Fruit fly (Drosophila melanogaster) whole organism, larva: ENCODE data around the gene CG18649.
A peak's percentile ranks its signal among the peaks of the same experiment; 100 is the strongest.

ENCODE experiments used
- noc ChIP-seq: fragments of 200-800 bp; sonication (Bioruptor generic); optimal IDR thresholded peaks from 3 replicates; lab custom pipeline; 2019; ENCODE audit warnings: missing biosample characterization, mild to moderate bottlenecking, missing genetic modification characterization, moderate library complexity

The CG18649 gene

DNA sequence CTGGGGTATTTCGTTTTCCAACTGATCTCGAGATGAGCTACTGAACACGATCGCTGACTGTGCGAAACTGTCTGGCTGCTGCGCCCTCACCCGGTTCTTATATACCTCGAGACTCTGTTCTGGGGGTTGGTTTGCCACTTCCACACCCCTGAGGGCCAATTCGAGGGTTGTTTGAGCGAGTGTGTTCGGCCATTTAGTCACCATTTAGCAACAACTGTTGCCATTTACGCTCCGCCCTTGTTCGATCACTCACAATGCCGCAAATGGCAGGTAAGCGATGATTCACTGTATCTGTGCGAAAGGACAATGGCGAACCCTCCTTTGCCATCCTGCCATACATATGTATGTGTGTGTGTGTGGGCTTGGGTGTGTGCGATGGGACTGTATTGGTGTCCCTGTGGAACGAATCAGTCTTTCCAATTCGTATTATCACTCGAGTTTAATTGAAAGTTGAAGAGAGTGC, 10.0 kb downstream of the CG18649 start, which contains the start of gene ind:
Gene ind, minus strand, starts transcription at position 51 of the 463 bp plus-strand sequence.
- no peak for TF ChIP-seq noc (tag; lab: Kevin White, UChicago)

DNA sequence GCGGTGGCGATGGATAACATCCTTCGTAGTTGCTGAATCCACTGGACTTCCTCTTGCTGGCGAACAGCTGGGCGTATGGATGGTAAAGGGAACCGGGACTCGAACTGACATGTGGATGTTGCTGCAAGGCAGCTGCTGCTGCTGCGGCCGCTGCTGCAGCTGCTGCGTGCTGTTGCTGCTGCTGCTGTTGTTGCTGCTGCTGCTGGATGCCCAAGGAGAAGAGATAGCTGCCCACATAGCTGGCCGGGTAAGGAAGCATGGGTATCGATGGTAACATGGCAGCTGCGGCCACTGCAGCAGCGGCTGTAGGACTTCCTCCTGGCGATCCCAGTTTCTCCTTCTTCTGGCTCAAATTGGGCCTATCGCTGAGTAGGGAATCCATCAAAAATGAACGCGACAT, 10.5 kb downstream of the CG18649 start:
- TF ChIP-seq noc (tag; lab: Kevin White, UChicago), result no peak

DNA sequence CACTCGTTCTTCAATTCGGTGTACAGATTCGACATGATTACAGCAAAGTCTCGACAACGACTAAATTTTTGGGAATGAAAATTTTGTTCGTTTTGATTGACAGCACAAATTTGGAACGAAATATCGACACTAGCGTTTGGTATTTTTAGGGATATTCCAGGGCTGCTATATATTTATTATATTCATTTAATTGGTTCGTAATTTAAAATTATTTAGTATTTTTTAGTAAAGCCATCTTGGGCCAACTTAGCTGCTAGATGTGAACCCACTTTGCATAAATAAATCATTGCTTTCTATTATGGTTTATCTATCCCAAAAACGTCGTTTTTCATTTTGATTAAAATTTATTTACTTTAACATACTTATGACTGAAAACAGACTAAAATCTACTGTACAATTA, 11.5 kb downstream of the CG18649 start, which contains the start of gene Rpn12R:
Gene Rpn12R, minus strand, starts transcription at position 101 of the 400 bp plus-strand sequence.
- no peak for TF ChIP-seq noc (tag; lab: Kevin White, UChicago)

DNA sequence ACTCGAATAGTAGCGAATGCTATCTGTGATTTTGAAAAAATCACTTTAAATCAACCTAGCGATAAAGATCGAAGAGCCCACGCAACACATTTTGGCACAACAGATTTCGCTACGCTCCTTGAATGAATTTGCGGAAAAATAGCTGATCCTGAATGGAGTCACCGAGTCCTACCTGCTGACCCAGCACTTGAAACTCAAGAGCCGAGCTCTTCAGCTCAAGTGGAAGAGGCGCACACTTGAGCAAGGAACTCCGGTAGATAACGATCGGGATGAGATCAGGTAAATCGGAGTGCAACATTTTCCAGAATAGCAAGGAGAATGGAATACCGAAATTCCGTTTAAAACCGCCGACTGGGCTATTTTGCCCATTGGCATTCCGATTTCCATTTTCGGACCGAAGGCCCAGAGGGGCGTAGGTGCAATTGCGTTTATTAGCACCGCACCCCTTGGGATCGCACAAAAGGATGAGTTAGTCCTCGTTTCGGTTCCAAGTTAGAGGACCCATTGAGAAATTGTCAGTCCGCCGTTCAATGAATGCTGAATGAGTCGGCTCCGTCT, 13.5 kb downstream of the CG18649 start:
- TF ChIP-seq noc (tag; lab: Kevin White, UChicago), result no peak

DNA sequence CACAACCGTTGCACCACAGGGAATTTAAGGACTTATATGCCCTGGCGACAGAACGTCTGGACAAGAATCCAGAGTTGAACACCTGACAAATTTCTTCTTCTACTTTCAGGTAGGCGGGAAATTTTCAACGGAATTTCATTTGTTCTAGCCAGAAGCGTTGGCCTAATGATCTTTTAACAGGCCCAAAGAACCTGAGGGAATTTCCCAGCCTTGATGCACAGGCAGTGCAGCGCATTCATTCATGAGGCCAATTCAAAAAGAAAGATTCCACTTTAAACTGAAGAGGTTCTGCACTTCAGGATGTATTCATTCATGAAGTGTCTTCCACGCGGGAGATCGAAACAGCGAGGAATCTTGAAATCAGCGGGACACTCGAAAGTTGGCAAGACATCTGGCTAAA, 14.4 kb downstream of the CG18649 start:
- no peak for TF ChIP-seq noc (tag; lab: Kevin White, UChicago)

DNA sequence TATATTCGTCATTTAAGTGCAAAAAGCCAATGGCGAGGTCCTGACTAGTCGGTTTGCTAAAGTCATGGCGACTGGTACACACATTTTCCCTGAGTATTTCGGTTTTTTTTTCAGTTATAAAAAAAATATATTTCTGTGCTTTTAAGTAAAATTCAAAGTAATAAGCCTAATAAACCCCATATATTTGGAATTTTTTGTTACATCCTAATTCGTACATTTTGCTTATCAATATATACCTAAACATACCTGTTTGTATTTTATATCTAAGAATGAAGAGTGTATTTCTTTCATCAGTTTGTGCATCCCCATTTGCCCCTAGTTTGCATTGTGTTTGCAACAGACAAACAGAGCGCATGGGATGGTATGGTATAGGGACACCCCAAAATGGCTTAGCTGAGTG, 18.4 kb downstream of the CG18649 start:
- no peak for TF ChIP-seq noc (tag; lab: Kevin White, UChicago)

DNA sequence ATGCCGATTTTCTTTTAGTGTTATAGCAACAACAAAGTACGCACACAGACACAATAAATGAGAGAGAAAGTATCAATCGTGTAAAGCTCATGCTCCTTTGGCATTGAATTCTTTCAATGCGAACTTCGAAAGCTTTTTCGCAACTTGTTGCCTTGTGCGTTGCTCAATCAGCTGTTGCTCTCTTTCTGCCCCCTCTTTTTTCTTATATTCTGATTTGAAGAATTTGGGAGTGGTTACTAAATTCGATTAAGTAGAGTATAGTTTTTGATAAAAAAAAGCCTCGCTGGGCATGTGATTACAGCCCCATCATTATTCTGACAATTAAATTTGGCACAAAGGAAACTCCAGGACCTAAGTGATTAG, 19.2 kb downstream of the CG18649 start:
- no peak for TF ChIP-seq noc (tag; lab: Kevin White, UChicago)

DNA sequence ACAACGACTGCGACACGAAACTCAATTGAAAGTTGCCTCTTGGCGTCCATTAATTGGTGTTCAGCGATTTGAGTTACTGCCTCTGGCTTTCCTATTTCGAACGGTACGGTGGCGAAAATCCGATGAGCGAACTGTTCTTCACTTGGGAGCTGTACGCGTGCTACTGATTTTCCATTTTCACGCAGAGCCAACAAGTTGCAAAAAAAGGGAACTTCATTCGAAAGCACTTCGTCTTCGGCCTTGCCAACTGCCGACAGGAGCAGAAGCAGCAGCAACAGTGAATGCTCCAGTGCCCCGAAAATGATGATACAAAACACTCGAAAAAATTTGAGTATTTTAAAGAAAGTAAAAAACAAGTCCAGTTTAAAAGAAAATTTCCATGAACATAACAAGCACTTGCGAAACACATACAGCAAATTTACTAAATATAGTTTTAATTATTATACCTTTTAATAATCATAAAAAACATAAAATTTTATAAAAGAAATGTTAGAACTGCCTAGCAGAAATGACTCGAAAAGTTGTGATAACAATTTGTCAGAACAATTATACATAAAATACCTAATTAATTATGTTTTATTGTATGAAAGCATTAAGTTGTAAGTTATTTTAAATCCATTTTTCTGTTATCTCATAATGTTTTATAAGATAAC, 19.7 kb downstream of the CG18649 start:
- TF ChIP-seq noc (tag; lab: Kevin White, UChicago), result no peak

DNA sequence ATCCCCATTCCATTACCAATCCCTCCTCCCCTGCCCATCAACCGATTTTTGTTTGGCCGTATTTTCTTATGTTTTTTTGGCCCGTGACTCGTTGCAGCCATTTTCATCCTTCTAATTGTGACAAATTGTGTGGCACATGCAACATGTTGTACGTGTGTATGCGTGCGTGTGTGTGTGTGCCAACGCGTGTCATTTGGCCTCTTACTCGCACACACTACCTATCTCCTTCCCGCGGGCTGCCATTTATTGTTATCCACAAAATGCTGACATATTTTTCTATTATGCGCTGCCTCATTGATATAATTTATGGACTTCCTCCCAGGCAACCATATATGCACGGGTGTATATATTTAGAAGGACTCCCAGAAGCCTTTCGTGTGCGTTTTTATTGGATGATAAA, 22.2 kb downstream of the CG18649 start:
- TF ChIP-seq noc (tag; lab: Kevin White, UChicago), result no peak

DNA sequence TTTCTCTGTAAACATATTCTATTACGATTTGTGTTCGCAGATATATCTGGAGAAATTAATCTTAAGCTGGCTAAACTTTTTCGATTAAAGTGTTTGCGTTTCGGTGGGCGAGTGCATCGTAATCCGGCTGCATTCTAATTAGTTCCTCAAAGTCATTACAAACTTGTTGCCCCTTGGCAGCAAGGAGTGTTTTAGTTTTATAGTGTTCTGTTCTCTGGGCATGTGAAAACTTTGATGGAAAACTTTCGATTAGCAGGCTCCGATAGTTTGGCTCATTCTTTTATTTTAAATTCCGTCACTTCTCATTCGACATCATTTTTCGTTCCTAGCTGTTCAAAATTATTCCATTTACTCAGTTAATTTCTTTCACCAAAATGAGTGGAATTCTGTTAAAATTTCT, 30.7 kb downstream of the CG18649 start, which contains the start of gene CG32148:
Gene CG32148, plus strand, starts transcription at position 301 of the 400 bp plus-strand sequence.
- TF ChIP-seq noc (tag; lab: Kevin White, UChicago), result no peak

DNA sequence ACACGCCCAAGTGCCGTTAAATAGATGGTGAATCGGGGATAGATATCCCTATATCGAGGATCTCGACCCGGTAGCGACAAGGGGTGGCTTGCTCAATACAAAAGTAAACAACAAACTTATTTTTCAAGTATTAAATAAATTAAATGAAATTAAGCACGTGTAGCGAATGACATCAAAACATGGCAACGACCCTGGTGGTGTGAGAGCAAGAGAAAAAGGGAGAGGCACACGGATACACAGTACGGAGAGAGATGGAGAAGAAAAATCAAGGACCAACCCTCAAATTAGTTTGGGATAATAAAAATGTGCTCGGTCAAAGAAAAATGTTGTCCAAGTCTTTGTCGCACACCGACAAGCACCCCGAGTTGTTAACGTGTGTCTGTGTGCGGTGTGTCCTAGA, 32.9 kb downstream of the CG18649 start:
- no peak for TF ChIP-seq noc (tag; lab: Kevin White, UChicago)

DNA sequence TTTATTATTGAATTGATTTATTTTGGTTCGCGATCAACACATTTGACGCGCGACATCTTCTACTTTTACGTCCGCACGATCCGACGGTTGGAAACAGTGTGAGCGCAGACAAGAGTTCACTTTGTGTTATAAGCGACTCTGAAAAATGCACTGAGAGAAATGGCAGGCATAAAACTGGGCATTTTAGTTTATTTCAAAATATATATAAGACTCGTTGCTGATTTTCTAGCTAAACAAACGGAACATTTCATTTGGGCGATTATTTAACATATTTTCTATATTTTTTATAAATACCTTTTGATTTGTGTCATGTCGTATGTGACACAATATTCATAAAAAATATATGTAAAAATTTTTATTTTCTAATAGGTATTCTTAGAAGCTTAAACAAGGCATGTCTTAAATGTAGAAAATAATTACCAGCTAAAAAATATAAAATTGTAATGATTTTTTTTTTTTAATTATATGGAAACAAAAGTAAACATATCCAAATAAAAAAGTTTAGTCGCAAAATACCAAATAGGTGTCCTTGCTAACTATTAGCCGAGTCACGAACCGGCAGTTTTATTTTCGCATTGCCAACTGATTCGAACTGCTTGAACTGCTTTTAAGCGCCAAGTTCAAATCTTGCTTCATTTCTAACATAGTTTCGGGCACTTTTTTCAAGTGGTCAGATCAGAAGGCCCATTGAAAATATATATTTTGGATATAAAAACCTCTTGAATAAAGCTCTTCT, 39.8 kb downstream of the CG18649 start, which contains the start of gene Reck:
Gene Reck, minus strand, starts transcription at position 106 of the 736 bp plus-strand sequence.
- no peak for TF ChIP-seq noc (tag; lab: Kevin White, UChicago)

DNA sequence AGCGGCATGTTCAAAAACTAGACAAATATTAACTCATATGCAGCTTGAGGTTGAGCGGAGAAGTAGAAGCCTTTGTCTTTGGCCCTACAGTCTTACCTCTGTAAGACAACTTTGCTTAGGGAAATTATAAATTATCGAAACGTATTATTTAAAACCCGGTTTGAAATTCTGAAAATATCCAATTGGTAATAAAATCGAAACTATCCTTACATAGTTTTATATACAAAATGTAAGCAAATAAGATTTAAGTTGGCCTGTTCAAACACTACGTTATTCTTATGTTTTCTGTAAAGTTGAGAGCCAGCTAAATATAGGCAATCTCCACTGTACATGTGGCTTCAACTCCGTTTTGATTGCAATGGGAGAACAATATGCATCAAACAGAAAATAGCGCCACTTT, 40.6 kb downstream of the CG18649 start:
- TF ChIP-seq noc (tag; lab: Kevin White, UChicago), result no peak

DNA sequence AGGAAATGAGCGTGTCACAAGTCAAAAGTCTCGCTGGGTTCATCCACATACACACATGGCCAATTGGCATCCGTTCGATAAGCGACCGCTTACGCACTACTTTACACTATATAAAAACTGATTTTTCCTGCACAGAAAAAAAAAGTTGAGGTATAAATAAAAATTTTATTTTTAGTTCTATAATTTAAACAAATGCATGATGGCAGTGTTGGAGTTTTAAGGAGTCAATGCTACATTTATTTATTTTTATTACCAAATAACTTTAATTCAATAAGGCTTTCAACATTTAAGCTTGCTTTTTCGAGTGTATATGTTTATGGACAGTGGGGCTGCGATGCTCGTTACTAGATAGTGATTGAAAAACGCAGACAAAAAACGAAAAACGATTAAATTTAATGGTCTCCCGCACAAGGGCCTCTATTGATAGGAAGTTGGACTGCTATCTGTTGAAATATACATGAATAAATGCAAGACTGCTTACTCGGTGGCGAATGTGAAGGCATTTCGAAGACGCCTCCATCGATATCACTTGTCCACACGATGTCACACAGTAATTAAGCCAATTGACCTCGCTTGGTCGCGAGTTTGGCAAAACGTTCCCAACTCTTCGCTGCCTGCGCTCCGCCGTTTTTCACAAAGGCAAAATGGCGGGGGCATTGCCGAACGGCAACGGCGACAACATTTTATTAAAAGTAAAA, 42.1 kb downstream of the CG18649 start:
- peak; percentile 74 for TF ChIP-seq noc (tag; lab: Kevin White, UChicago)

DNA sequence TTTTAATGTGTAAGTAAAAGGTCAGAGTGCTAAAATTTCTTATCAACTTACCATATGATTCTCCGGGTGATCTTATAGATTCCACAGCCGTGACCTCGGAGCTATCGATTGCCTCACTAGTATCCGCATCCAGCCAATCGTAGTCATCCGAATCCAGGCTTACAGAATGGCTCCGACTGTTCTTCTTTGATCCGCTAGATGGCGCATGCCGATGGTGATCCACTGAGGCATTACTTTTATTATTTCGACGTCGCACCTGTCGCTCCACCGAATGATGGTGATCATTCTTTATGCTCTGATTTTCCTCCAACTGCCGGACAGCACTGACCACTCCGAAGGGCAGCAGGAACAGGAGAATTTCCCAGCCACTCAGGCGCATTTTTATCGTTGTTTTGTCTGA, 42.8 kb downstream of the CG18649 start:
- no peak for TF ChIP-seq noc (tag; lab: Kevin White, UChicago)

DNA sequence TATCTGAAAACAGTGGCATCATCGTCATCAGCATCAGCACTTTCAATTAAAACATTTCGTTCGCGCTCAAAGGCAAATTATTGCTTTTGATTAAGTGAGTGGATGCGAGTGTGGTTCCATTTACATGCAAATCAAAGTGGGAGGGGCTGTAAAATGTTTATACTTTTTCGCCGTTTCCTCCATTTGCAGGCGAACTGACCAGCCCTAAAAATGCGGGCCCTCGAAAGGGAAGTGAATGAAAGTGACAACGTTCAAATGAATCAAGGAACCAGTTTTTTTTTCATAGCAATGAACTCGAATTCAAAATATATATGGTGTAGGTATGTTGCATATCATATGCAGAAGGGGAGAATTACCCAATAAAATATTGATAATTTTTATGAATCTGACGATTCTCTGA, 43.3 kb downstream of the CG18649 start:
- TF ChIP-seq noc (tag; lab: Kevin White, UChicago), result no peak
